Worm (Caenorhabditis elegans) whole organism, L4 larva: Measurements from ENCODE around the gene R10D12.8.

Source experiments
- nhr-237 ChIP-seq: sonication (generic microtip); optimal IDR thresholded peaks from 2 replicates; lab custom pipeline; 2017; ENCODE audit warnings: missing biosample characterization, missing genetic modification characterization
- spr-1 ChIP-seq: sonication (generic microtip); optimal IDR thresholded peaks from 2 replicates; lab custom pipeline; 2016; ENCODE audit warnings: mild to moderate bottlenecking, missing genetic modification characterization, missing compliant biosample characterization

- TF ChIP-seq spr-1 (tag; lab: Kevin White, UChicago) (no peak), nhr-237 (tag; lab: Kevin White, UChicago) (no peak)
Measured at ce11 chrV:13981677-13982076, 28.6 kb upstream of the R10D12.8 start.
